Fruit fly (Drosophila melanogaster): ENCODE results near the gene CG14294.

CG14294 gene

dm6 chr3R:18910923-18911322, 8.9 kb upstream of the CG14294 start:
- TF ChIP-seq CG7839 (tag; optimal IDR thresholded peaks at IDR 0.05): peak; percentile 28
- TF ChIP-seq CG7963 (GFP tag; IDR thresholded peaks at IDR 0.05; ENCODE audit: partially characterized antibody): no peak
- TF ChIP-seq Tbp (GFP tag; optimal IDR thresholded peaks at IDR 0.05): no peak
- peak; percentile 3 for TF ChIP-seq CG9727 (GFP tag; optimal IDR thresholded peaks at IDR 0.05)
- peak; percentile 56 for TF ChIP-seq CG2678 (tag; optimal IDR thresholded peaks at IDR 0.05)
- peak; percentile 30; the same call in 1 of the 2 replicates for TF ChIP-seq Xrp1 (GFP tag; IDR thresholded peaks at IDR 0.05)
- no peak for TF ChIP-seq Nf-YA (GFP tag; IDR thresholded peaks at IDR 0.05)
- TF ChIP-seq sd (tag; optimal IDR thresholded peaks at IDR 0.05): peak; percentile 25
- no peak for TF ChIP-seq CrebB (tag; optimal IDR thresholded peaks at IDR 0.05)
- TF ChIP-seq CG11247 (GFP tag; IDR thresholded peaks at IDR 0.05): no peak
- no peak for TF ChIP-seq CG12236 (GFP tag; optimal IDR thresholded peaks at IDR 0.05)
- TF ChIP-seq CG3281 (GFP tag; optimal IDR thresholded peaks at IDR 0.05): peak; percentile 37
- no peak for TF ChIP-seq Drgx (GFP tag; IDR thresholded peaks at IDR 0.05)
- TF ChIP-seq MESR4 (GFP tag; optimal IDR thresholded peaks at IDR 0.05): no peak
- no peak for TF ChIP-seq sqz (GFP tag; optimal IDR thresholded peaks at IDR 0.05)
- TF ChIP-seq Meics (GFP tag; optimal IDR thresholded peaks at IDR 0.05): peak; percentile 40
- peak; percentile 44 for TF ChIP-seq Ets65A (GFP tag)
- TF ChIP-seq Dip2 (GFP tag; IDR thresholded peaks at IDR 0.05): no peak
- TF ChIP-seq bowl (GFP tag; IDR thresholded peaks at IDR 0.05): no peak
- TF ChIP-seq CG12299 (tag; optimal IDR thresholded peaks at IDR 0.05): no peak
- no peak for TF ChIP-seq CG1529 (GFP tag; optimal IDR thresholded peaks at IDR 0.05)
- TF ChIP-seq crp (GFP tag; optimal IDR thresholded peaks at IDR 0.05): no peak
- TF ChIP-seq CG11696 (GFP tag; IDR thresholded peaks at IDR 0.05): peak; percentile 92
- TF ChIP-seq Hsf (GFP tag; optimal IDR thresholded peaks at IDR 0.05): no peak
- TF ChIP-seq bsh (GFP tag; optimal IDR thresholded peaks at IDR 0.05): no peak
- TF ChIP-seq luna (GFP tag; optimal IDR thresholded peaks at IDR 0.05): no peak
- no peak for TF ChIP-seq gcm2 (GFP tag; optimal IDR thresholded peaks at IDR 0.05)
- no peak for TF ChIP-seq CG7786 (GFP tag; optimal IDR thresholded peaks at IDR 0.05)
- TF ChIP-seq Vsx1 (GFP tag; optimal IDR thresholded peaks at IDR 0.05): peak; percentile 7
- no peak for TF ChIP-seq E2f2 (GFP tag; IDR thresholded peaks at IDR 0.05)
- TF ChIP-seq gem (tag; optimal IDR thresholded peaks at IDR 0.05): peak; percentile 56
- peak; percentile 41 for TF ChIP-seq D19A (tag; optimal IDR thresholded peaks at IDR 0.05)
- no peak for TF ChIP-seq C15 (GFP tag; IDR thresholded peaks at IDR 0.05)
- no peak for TF ChIP-seq lola (GFP tag; optimal IDR thresholded peaks at IDR 0.05)
- no peak for TF ChIP-seq Rx (GFP tag; IDR thresholded peaks at IDR 0.05)
- TF ChIP-seq Dref (GFP tag; IDR thresholded peaks at IDR 0.05): no peak
- no peak for TF ChIP-seq ind (GFP tag; optimal IDR thresholded peaks at IDR 0.05)
- peak; percentile 55 for TF ChIP-seq CG15269 (tag; optimal IDR thresholded peaks at IDR 0.05)
- no peak for TF ChIP-seq bab2 (GFP tag; optimal IDR thresholded peaks at IDR 0.05)
- no peak for TF ChIP-seq slou (GFP tag; optimal IDR thresholded peaks at IDR 0.05)
- no peak for TF ChIP-seq az2 (GFP tag; optimal IDR thresholded peaks at IDR 0.05)
- TF ChIP-seq grau (tag; optimal IDR thresholded peaks at IDR 0.05): peak; percentile 28
- no peak for TF ChIP-seq klu (GFP tag; IDR thresholded peaks at IDR 0.05)
- TF ChIP-seq pan (optimal IDR thresholded peaks at IDR 0.05): no peak
- peak in 1 of 2 experiments; percentile 7 for TF ChIP-seq pan (GFP tag; optimal IDR thresholded peaks at IDR 0.05 in 1 of 2, IDR thresholded peaks at IDR 0.05 in 1 of 2)
- TF ChIP-seq CG11695 (GFP tag; IDR thresholded peaks at IDR 0.05): 0 out of 3 replicates have a peak, but pooled peaks have one; percentile 33
- TF ChIP-seq CG43689 (GFP tag; IDR thresholded peaks at IDR 0.05): no peak
- no peak for TF ChIP-seq CG42726 (GFP tag; IDR thresholded peaks at IDR 0.05; ENCODE audit: partially characterized antibody)
- no peak for TF ChIP-seq ems (GFP tag; optimal IDR thresholded peaks at IDR 0.05)
- TF ChIP-seq NK7.1 (GFP tag; optimal IDR thresholded peaks at IDR 0.05): no peak
- TF ChIP-seq cad (GFP tag; optimal IDR thresholded peaks at IDR 0.05): no peak
- TF ChIP-seq CG6683 (GFP tag; optimal IDR thresholded peaks at IDR 0.05): no peak

Data from whole organism, embryonic.